Worm (Caenorhabditis elegans) whole organism, late embryonic: ENCODE results near the gene T22C8.4.

Experiments
- C08G9.2 ChIP-seq: sonication (generic microtip); optimal IDR thresholded peaks from 2 replicates; lab custom pipeline; 2016; ENCODE audit warnings: mild to moderate bottlenecking, missing genetic modification characterization, moderate library complexity, missing compliant biosample characterization
- F13H6.1 ChIP-seq: sonication (generic microtip); optimal IDR thresholded peaks from 2 replicates; lab custom pipeline; 2016; ENCODE audit warnings: missing genetic modification characterization, missing compliant biosample characterization
- K02D7.2 ChIP-seq: sonication (generic microtip); optimal IDR thresholded peaks from 2 replicates; lab custom pipeline; 2017; ENCODE audit warnings: mild to moderate bottlenecking, missing genetic modification characterization, missing compliant biosample characterization
- K09A11.1 ChIP-seq: sonication (generic microtip); optimal IDR thresholded peaks from 2 replicates; lab custom pipeline; 2017; ENCODE audit warnings: antibody characterized with exemption, mild to moderate bottlenecking, missing genetic modification characterization, missing compliant biosample characterization; ENCODE audit not compliant: insufficient read depth
- T23F11.4 ChIP-seq: fragments of 200-800 bp; sonication (Bioruptor generic); optimal IDR thresholded peaks from 2 replicates; lab custom pipeline; 2018; ENCODE audit warnings: mild to moderate bottlenecking, missing genetic modification characterization, missing compliant biosample characterization
- ahr-1 ChIP-seq: sonication (generic microtip); optimal IDR thresholded peaks from 2 replicates; lab custom pipeline; 2016; ENCODE audit warnings: missing genetic modification characterization, missing compliant biosample characterization
- ama-1 ChIP-seq: fragments of 150-350 bp; optimal IDR thresholded peaks from 2 replicates; lab custom pipeline; 2014
- ceh-14 ChIP-seq: sonication (generic microtip); optimal IDR thresholded peaks from 2 replicates; lab custom pipeline; 2016; ENCODE audit warnings: missing genotype, missing genetic modification characterization, missing compliant biosample characterization
- ceh-19 ChIP-seq: fragments of 200-800 bp; sonication (Bioruptor generic); optimal IDR thresholded peaks from 2 replicates; lab custom pipeline; 2018; ENCODE audit warnings: mild to moderate bottlenecking, missing genetic modification characterization, missing compliant biosample characterization
- ceh-22 ChIP-seq: sonication (generic microtip); optimal IDR thresholded peaks from 2 replicates; lab custom pipeline; 2017; ENCODE audit warnings: missing biosample characterization, missing genetic modification characterization
- ceh-34 ChIP-seq: sonication (generic microtip); optimal IDR thresholded peaks from 2 replicates; lab custom pipeline; 2016; ENCODE audit warnings: mild to moderate bottlenecking, missing genetic modification characterization, missing compliant biosample characterization
- ceh-48 ChIP-seq: sonication (generic microtip); optimal IDR thresholded peaks from 2 replicates; lab custom pipeline; 2016; ENCODE audit warnings: missing genetic modification characterization, inconsistent platforms, missing compliant biosample characterization
- ceh-6 ChIP-seq: fragments of 200-800 bp; sonication (Bioruptor generic); optimal IDR thresholded peaks from 2 replicates; lab custom pipeline; 2018; ENCODE audit warnings: mild to moderate bottlenecking, missing genetic modification characterization, missing compliant biosample characterization
- ceh-9 ChIP-seq: sonication (generic microtip); optimal IDR thresholded peaks from 2 replicates; lab custom pipeline; 2016; ENCODE audit warnings: mild to moderate bottlenecking, missing genetic modification characterization, inconsistent platforms, missing compliant biosample characterization
- che-1 ChIP-seq: sonication (generic microtip); optimal IDR thresholded peaks from 2 replicates; lab custom pipeline; 2016; ENCODE audit warnings: mild to moderate bottlenecking, missing genetic modification characterization, missing compliant biosample characterization
- dmd-4 ChIP-seq: sonication (generic microtip); optimal IDR thresholded peaks from 2 replicates; lab custom pipeline; 2016; ENCODE audit warnings: borderline replicate concordance, missing genetic modification characterization, missing compliant biosample characterization
- dve-1 ChIP-seq: sonication (generic microtip); optimal IDR thresholded peaks from 2 replicates; lab custom pipeline; 2017; ENCODE audit warnings: antibody characterized with exemption, mild to moderate bottlenecking, missing genetic modification characterization, missing compliant biosample characterization
- eyg-1 ChIP-seq: sonication (generic microtip); optimal IDR thresholded peaks from 2 replicates; lab custom pipeline; 2016; ENCODE audit warnings: missing genotype, missing genetic modification characterization, missing compliant biosample characterization
- fax-1 ChIP-seq: sonication (generic microtip); optimal IDR thresholded peaks from 2 replicates; lab custom pipeline; 2016; ENCODE audit warnings: missing genotype, missing genetic modification characterization, missing compliant biosample characterization
- fkh-10 ChIP-seq: fragments of 150-350 bp; optimal IDR thresholded peaks from 2 replicates; lab custom pipeline; 2014; ENCODE audit warnings: missing biosample characterization, missing genetic modification reagents, missing genetic modification characterization
- fkh-6 ChIP-seq: sonication (generic microtip); optimal IDR thresholded peaks from 2 replicates; lab custom pipeline; 2016; ENCODE audit warnings: missing genetic modification characterization, missing compliant biosample characterization
- gmeb-2 ChIP-seq: sonication (generic microtip); optimal IDR thresholded peaks from 2 replicates; lab custom pipeline; 2016; ENCODE audit warnings: missing genetic modification characterization, inconsistent platforms, missing compliant biosample characterization
- hlh-13 ChIP-seq: fragments of 200-800 bp; sonication (Bioruptor generic); optimal IDR thresholded peaks from 2 replicates; lab custom pipeline; 2018; ENCODE audit warnings: mild to moderate bottlenecking, missing genetic modification characterization, missing compliant biosample characterization
- hlh-6 ChIP-seq: sonication (generic microtip); optimal IDR thresholded peaks from 2 replicates; lab custom pipeline; 2016; ENCODE audit warnings: missing genotype, missing genetic modification characterization, missing compliant biosample characterization
- hlh-8 ChIP-seq: sonication (generic microtip); optimal IDR thresholded peaks from 2 replicates; lab custom pipeline; 2016; ENCODE audit warnings: missing genotype, missing genetic modification characterization, missing compliant biosample characterization
- lin-11 ChIP-seq: fragments of 200-800 bp; sonication (Bioruptor generic); optimal IDR thresholded peaks from 2 replicates; lab custom pipeline; 2018; ENCODE audit warnings: mild to moderate bottlenecking, missing genetic modification characterization, missing compliant biosample characterization
- madf-2 ChIP-seq: sonication (generic microtip); optimal IDR thresholded peaks from 2 replicates; lab custom pipeline; 2017; ENCODE audit warnings: missing genetic modification characterization, missing compliant biosample characterization
- nfya-1 ChIP-seq: sonication (generic microtip); optimal IDR thresholded peaks from 2 replicates; lab custom pipeline; 2017; ENCODE audit warnings: missing genetic modification characterization, mild to moderate bottlenecking, missing compliant biosample characterization, antibody characterized with exemption, moderate library complexity
- nhr-11 ChIP-seq: fragments of 150-350 bp; optimal IDR thresholded peaks from 2 replicates; lab custom pipeline; 2014; ENCODE audit warnings: missing biosample characterization, missing genetic modification characterization
- npax-4 ChIP-seq: sonication (generic microtip); optimal IDR thresholded peaks from 2 replicates; lab custom pipeline; 2016; ENCODE audit warnings: missing genetic modification characterization, missing compliant biosample characterization
- pag-3 ChIP-seq: sonication (generic microtip); optimal IDR thresholded peaks from 2 replicates; lab custom pipeline; 2016; ENCODE audit warnings: missing compliant biosample characterization, missing genetic modification characterization, borderline replicate concordance
- pax-1 ChIP-seq: fragments of 150-350 bp; optimal IDR thresholded peaks from 2 replicates; lab custom pipeline; 2014; ENCODE audit warnings: missing biosample characterization, missing genetic modification characterization
- pha-2 ChIP-seq: sonication (generic microtip); optimal IDR thresholded peaks from 2 replicates; lab custom pipeline; 2017; ENCODE audit warnings: mild to moderate bottlenecking, missing genetic modification characterization, missing compliant biosample characterization
- rnt-1 ChIP-seq: sonication (generic microtip); optimal IDR thresholded peaks from 2 replicates; lab custom pipeline; 2016; ENCODE audit warnings: missing genetic modification characterization, missing compliant biosample characterization
- sdc-2 ChIP-seq: sonication (generic microtip); optimal IDR thresholded peaks from 2 replicates; lab custom pipeline; 2016; ENCODE audit warnings: missing genotype, missing genetic modification characterization, missing compliant biosample characterization
- sox-4 ChIP-seq: sonication (generic microtip); optimal IDR thresholded peaks from 2 replicates; lab custom pipeline; 2017; ENCODE audit warnings: mild to moderate bottlenecking, missing genetic modification characterization, inconsistent platforms, missing compliant biosample characterization
- syd-9 ChIP-seq: sonication (generic microtip); optimal IDR thresholded peaks from 2 replicates; lab custom pipeline; 2016; ENCODE audit warnings: mild to moderate bottlenecking, missing genetic modification characterization, moderate library complexity, missing compliant biosample characterization
- tbx-7 ChIP-seq: sonication (generic microtip); optimal IDR thresholded peaks from 2 replicates; lab custom pipeline; 2016; ENCODE audit warnings: missing genotype, missing genetic modification characterization, missing compliant biosample characterization
- unc-42 ChIP-seq: sonication (generic microtip); optimal IDR thresholded peaks from 2 replicates; lab custom pipeline; 2016; ENCODE audit warnings: missing genotype, missing genetic modification characterization, missing compliant biosample characterization
- unc-86 ChIP-seq: sonication (generic microtip); optimal IDR thresholded peaks from 2 replicates; lab custom pipeline; 2016; ENCODE audit warnings: missing genetic modification characterization, missing compliant biosample characterization

T22C8.4 gene

ce11 chrII:8643627-8644356, 20.5 kb upstream of the T22C8.4 start:
- TF ChIP-seq pha-2 (tag; lab: Kevin White, UChicago) (no peak), dmd-4 (no peak), ceh-34 (tag; lab: Kevin White, UChicago) (peak; percentile 33)

- no peak for TF ChIP-seq nhr-11
- TF ChIP-seq fkh-6 (tag; lab: Kevin White, UChicago) = no peak
- no peak for TF ChIP-seq pag-3 (tag; lab: Kevin White, UChicago)
- no peak for TF ChIP-seq K02D7.2 (tag; lab: Kevin White, UChicago)
- TF ChIP-seq gmeb-2 (tag; lab: Kevin White, UChicago) = no peak
- TF ChIP-seq fax-1 (tag; lab: Kevin White, UChicago) = no peak
- no peak for TF ChIP-seq ceh-19 (GFP tag; lab: Kevin White, UChicago)
- no peak for TF ChIP-seq ceh-48
- no peak for TF ChIP-seq ceh-14 (tag; lab: Kevin White, UChicago)
- TF ChIP-seq C08G9.2 (tag; lab: Kevin White, UChicago) = no peak
- no peak for TF ChIP-seq dmd-4
- TF ChIP-seq ceh-9 (tag; lab: Kevin White, UChicago) = no peak
- TF ChIP-seq npax-4 (tag; lab: Kevin White, UChicago) = no peak
- no peak for TF ChIP-seq nfya-1 (tag; lab: Kevin White, UChicago)
- no peak for TF ChIP-seq dve-1 (tag; lab: Kevin White, UChicago)
- TF ChIP-seq, all 69 proteins: peak for 0
Observed at ce11 chrII:8642376-8642775, 19.1 kb upstream of the T22C8.4 start.

- TF ChIP-seq syd-9 (no peak), K09A11.1 (tag; lab: Kevin White, UChicago) (no peak), che-1 (tag; lab: Kevin White, UChicago) (no peak), gmeb-2 (tag; lab: Kevin White, UChicago) (no peak), npax-4 (tag; lab: Kevin White, UChicago) (no peak), nhr-11 (no peak), hlh-6 (no peak), hlh-13 (GFP tag; lab: Kevin White, UChicago) (no peak), F13H6.1 (no peak), ama-1 (lab: Kevin White, UChicago) (no peak), unc-42 (tag; lab: Kevin White, UChicago) (no peak), sox-4 (no peak), ceh-22 (tag; lab: Kevin White, UChicago) (no peak), hlh-8 (no peak), nfya-1 (tag; lab: Kevin White, UChicago) (no peak), ceh-6 (GFP tag; lab: Kevin White, UChicago) (no peak), tbx-7 (tag; lab: Kevin White, UChicago) (no peak), rnt-1 (tag; lab: Kevin White, UChicago) (no peak)
Observed at ce11 chrII:8641131-8641530, 17.8 kb upstream of the T22C8.4 start, which contains the start of gene D2085.7. Gene D2085.7 (plus strand): TSS chrII:8641381.

ce11 chrII:8640503-8640902, 17.2 kb upstream of the T22C8.4 start:
- TF ChIP-seq eyg-1 (tag; lab: Kevin White, UChicago) (no peak), fkh-10 (GFP tag; lab: Kevin White, UChicago) (no peak), lin-11 (tag; lab: Kevin White, UChicago) (no peak), ahr-1 (tag; lab: Kevin White, UChicago) (no peak), C08G9.2 (tag; lab: Kevin White, UChicago) (no peak), unc-86 (tag; lab: Kevin White, UChicago) (no peak), ceh-48 (no peak), madf-2 (tag; lab: Kevin White, UChicago) (no peak), hlh-8 (no peak), hlh-6 (no peak), T23F11.4 (GFP tag; lab: Kevin White, UChicago) (no peak), sdc-2 (no peak), pax-1 (tag; lab: Kevin White, UChicago) (no peak), sox-4 (no peak), ama-1 (lab: Kevin White, UChicago) (no peak), unc-42 (tag; lab: Kevin White, UChicago) (no peak), K02D7.2 (tag; lab: Kevin White, UChicago) (no peak), dve-1 (tag; lab: Kevin White, UChicago) (no peak)
